Worm (Caenorhabditis elegans) whole organism, young adult: Measurements from ENCODE around the gene C33D9.10.

Experiments used
- aptf-3 ChIP-seq: fragments of 200-800 bp; sonication (Bioruptor generic); IDR thresholded peaks from 2 replicates; pipeline ENCODE4 v1.3.6; 2022; ENCODE audit warnings: missing genetic modification characterization, missing compliant biosample characterization
- chd-7 ChIP-seq: sonication (generic microtip); optimal IDR thresholded peaks from 2 replicates; lab custom pipeline; 2016; ENCODE audit warnings: mild to moderate bottlenecking, missing genetic modification characterization, moderate library complexity, missing compliant biosample characterization
- hmg-1.2 ChIP-seq: fragments of 200-800 bp; sonication (Bioruptor generic); IDR thresholded peaks from 2 replicates; pipeline ENCODE4 v1.3.6; 2022; ENCODE audit warnings: missing genetic modification reagents, missing genetic modification characterization, missing compliant biosample characterization
- pha-4 ChIP-seq: fragments of 150-350 bp; sonication (generic microtip); optimal IDR thresholded peaks from 2 replicates; lab custom pipeline; 2014; ENCODE audit warnings: missing biosample characterization, missing genetic modification reagents, missing genetic modification characterization
- rpc-1 ChIP-seq, 2 experiments: fragments of 150-350 bp in 1 of 2; sonication (generic microtip) in 1 of 2; optimal IDR thresholded peaks; 2 replicates each; lab custom pipeline; 2014 to 2018; ENCODE audit warnings: missing biosample characterization in 1 of 2, missing genetic modification characterization in 1 of 2, missing genetic modification reagents in 1 of 2, missing genotype in 1 of 2
- snpc-4 ChIP-seq, 5 experiments: fragments of 150-350 bp in 1 of 5; sonication (generic microtip) in 4 of 5; optimal IDR thresholded peaks; 2 replicates each; lab custom pipeline; 2014 to 2018; ENCODE audit warnings: missing genetic modification characterization in 5 of 5, missing biosample characterization in 3 of 5, antibody characterized with exemption in 2 of 5, mild to moderate bottlenecking in 2 of 5, missing compliant biosample characterization in 2 of 5, missing genotype in 2 of 5, moderate library complexity in 2 of 5, missing genetic modification reagents in 1 of 5
- tlf-1 ChIP-seq: fragments of 200-800 bp; sonication (Bioruptor generic); optimal IDR thresholded peaks from 2 replicates; lab custom pipeline; 2018; ENCODE audit warnings: mild to moderate bottlenecking, missing genetic modification characterization, missing compliant biosample characterization
- unc-62 ChIP-seq: fragments of 150-350 bp; optimal IDR thresholded peaks from 2 replicates; lab custom pipeline; 2014; ENCODE audit warnings: missing biosample characterization, missing genetic modification reagents, missing genetic modification characterization

DNA sequence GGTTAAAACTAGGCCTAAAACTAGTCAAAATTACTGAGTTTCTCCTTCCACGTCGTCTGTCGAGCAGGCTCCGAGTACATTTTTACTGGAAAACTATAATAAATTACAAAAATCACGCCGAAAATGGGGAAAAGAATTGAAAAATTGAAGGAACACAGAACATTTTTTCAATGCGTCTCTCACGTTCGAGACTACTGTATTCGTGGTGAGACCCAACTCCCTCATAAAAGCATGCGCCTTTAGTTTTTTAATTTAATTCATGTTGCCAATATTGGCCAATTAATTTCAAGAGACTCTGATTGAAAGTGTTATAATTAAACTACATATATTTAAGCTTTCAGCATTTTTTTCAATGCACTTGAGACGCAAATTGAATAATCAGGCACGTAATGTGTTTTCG is 33.8 kb downstream of the C33D9.10 start:
- TF ChIP-seq pha-4 = no peak
- no peak for TF ChIP-seq hmg-1.2 (GFP tag; lab: Robert Waterston, UW)
- TF ChIP-seq unc-62 (GFP tag; lab: Kevin White, UChicago) = no peak
- TF ChIP-seq chd-7 = no peak
- no peak for TF ChIP-seq aptf-3 (GFP tag; lab: Robert Waterston, UW)
- no peak for TF ChIP-seq tlf-1
- TF ChIP-seq rpc-1 (optimal IDR thresholded peaks at IDR 0.05; lab: Kevin White, UChicago) = no peak
- TF ChIP-seq rpc-1 (tag; optimal IDR thresholded peaks at IDR 0.05; lab: Kevin White, UChicago) = no peak
- TF ChIP-seq snpc-4 (GFP tag; optimal IDR thresholded peaks at IDR 0.05; lab: Kevin White, UChicago) = no peak
- no peak for TF ChIP-seq snpc-4 (tag; optimal IDR thresholded peaks at IDR 0.05; lab: Kevin White, UChicago)
